Worm (Caenorhabditis elegans) whole organism, L4/young adult: ENCODE measurements around the gene srz-11.

Experiments used
- W03F9.2 ChIP-seq: fragments of 150-350 bp; optimal IDR thresholded peaks from 2 replicates; lab custom pipeline; 2014; ENCODE audit warnings: missing biosample characterization, missing genetic modification characterization
- him-1 ChIP-seq: sonication (generic microtip); optimal IDR thresholded peaks from 2 replicates; lab custom pipeline; 2016; ENCODE audit warnings: missing genotype, missing genetic modification reagents, missing genetic modification characterization, missing compliant biosample characterization

DNA sequence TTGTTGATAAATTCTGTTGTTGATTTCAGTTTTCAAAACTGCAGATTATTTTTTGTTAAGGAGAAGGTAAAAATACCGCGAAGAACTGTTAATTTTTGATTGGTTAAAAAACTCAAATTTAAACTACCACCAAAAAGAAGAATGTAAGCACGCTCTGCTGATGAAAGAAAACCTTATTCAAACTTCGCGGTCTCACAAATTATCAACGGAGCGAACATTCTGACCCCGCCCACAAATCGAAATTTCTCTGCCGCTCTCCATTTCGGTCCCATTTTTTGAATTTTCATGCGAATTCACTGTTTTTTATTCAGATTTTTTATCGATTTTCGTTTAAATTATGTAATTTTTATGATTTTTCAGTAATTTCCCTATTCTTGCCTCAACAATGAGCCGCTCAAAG lies 26.7 kb downstream of the srz-11 start, which contains the start of gene cyn-3:
- TF ChIP-seq W03F9.2 (tag; lab: Kevin White, UChicago), result peak; percentile 92
- TF ChIP-seq him-1 (tag; lab: Kevin White, UChicago), result no peak
